Worm (Caenorhabditis elegans): ENCODE measurements around the gene clhm-1.

clhm-1 gene

ce11 chrII:6838270-6838878, 32.4 kb downstream of the clhm-1 start:
- TF ChIP-seq unc-62 (GFP tag; optimal IDR thresholded peaks at IDR 0.05), result peak; percentile 79
- TF ChIP-seq peb-1 (tag; optimal IDR thresholded peaks at IDR 0.05), result no peak
- peak; percentile 45 for TF ChIP-seq nhr-25 (tag; optimal IDR thresholded peaks at IDR 0.05)
- no peak for TF ChIP-seq blmp-1 (tag; optimal IDR thresholded peaks at IDR 0.05; ENCODE audit: insufficient read depth)
- no peak for TF ChIP-seq mbf-1 (tag; optimal IDR thresholded peaks at IDR 0.05)
- TF ChIP-seq nhr-12 (tag; optimal IDR thresholded peaks at IDR 0.05), result no peak
- no peak for TF ChIP-seq nhr-23 (tag; optimal IDR thresholded peaks at IDR 0.05)
- no peak for TF ChIP-seq zag-1 (tag; optimal IDR thresholded peaks at IDR 0.05)
- TF ChIP-seq mab-5 (tag; optimal IDR thresholded peaks at IDR 0.05), result peak; percentile 94
- TF ChIP-seq gmeb-1 (tag; optimal IDR thresholded peaks at IDR 0.05), result no peak
- TF ChIP-seq R02D3.7 (tag; optimal IDR thresholded peaks at IDR 0.05), result no peak
- TF ChIP-seq crh-2 (tag; optimal IDR thresholded peaks at IDR 0.05), result peak; percentile 30
- no peak for TF ChIP-seq nhr-21 (tag; optimal IDR thresholded peaks at IDR 0.05)
- TF ChIP-seq snpc-4 (tag; optimal IDR thresholded peaks at IDR 0.05), result no peak
- peak; percentile 88 for TF ChIP-seq lin-39 (tag; optimal IDR thresholded peaks at IDR 0.05)
- TF ChIP-seq sem-4 (tag; optimal IDR thresholded peaks at IDR 0.05), result peak; percentile 86
- TF ChIP-seq lin-13 (GFP tag; optimal IDR thresholded peaks at IDR 0.05), result no peak
- peak; percentile 11 for TF ChIP-seq ceh-16 (tag; optimal IDR thresholded peaks at IDR 0.05)
- TF ChIP-seq lin-11 (tag; optimal IDR thresholded peaks at IDR 0.05), result no peak
- no peak for TF ChIP-seq alr-1 (tag; optimal IDR thresholded peaks at IDR 0.05)
- TF ChIP-seq dmd-4 (tag; optimal IDR thresholded peaks at IDR 0.05), result no peak
- no peak for TF ChIP-seq ceh-82 (tag; optimal IDR thresholded peaks at IDR 0.05)
- TF ChIP-seq egl-27 (tag; optimal IDR thresholded peaks at IDR 0.05), result peak; percentile 94
- no peak for TF ChIP-seq nhr-237 (tag; optimal IDR thresholded peaks at IDR 0.05)
- no peak for TF ChIP-seq ZK546.5 (tag; optimal IDR thresholded peaks at IDR 0.05)
- no peak for TF ChIP-seq nhr-11 (tag; optimal IDR thresholded peaks at IDR 0.05)
- no peak for TF ChIP-seq ama-1 (optimal IDR thresholded peaks at IDR 0.05)
- no peak for TF ChIP-seq elt-1 (tag; optimal IDR thresholded peaks at IDR 0.05)
- TF ChIP-seq unc-39 (tag; optimal IDR thresholded peaks at IDR 0.05), result no peak
- peak; percentile 31 for TF ChIP-seq F13H6.1 (tag; optimal IDR thresholded peaks at IDR 0.05)
- TF ChIP-seq ztf-1 (GFP tag; conservative IDR thresholded peaks at IDR 0.05), result no peak
- TF ChIP-seq nhr-77 (tag; optimal IDR thresholded peaks at IDR 0.05), result no peak
- peak; percentile 19 for TF ChIP-seq ztf-11 (tag; optimal IDR thresholded peaks at IDR 0.05)
- TF ChIP-seq sma-9 (GFP tag; optimal IDR thresholded peaks at IDR 0.05), result peak; percentile 42
- no peak for TF ChIP-seq sma-9 (tag; optimal IDR thresholded peaks at IDR 0.05)
- TF ChIP-seq lsy-2 (tag; optimal IDR thresholded peaks at IDR 0.05), result peak in 1 of 2 experiments; percentile 46
- peak; percentile 4 for TF ChIP-seq nhr-6 (tag; optimal IDR thresholded peaks at IDR 0.05)
- peak; percentile 35 for TF ChIP-seq C34F6.9 (tag; optimal IDR thresholded peaks at IDR 0.05)
- TF ChIP-seq ztf-4 (tag; optimal IDR thresholded peaks at IDR 0.05), result peak; percentile 22
- TF ChIP-seq nhr-10 (tag; optimal IDR thresholded peaks at IDR 0.05), result no peak
- no peak for TF ChIP-seq unc-55 (GFP tag; optimal IDR thresholded peaks at IDR 0.05)
- no peak for TF ChIP-seq fos-1 (tag; optimal IDR thresholded peaks at IDR 0.05)
- peak in 1 of 2 experiments; percentile 64 for TF ChIP-seq mdl-1 (tag; optimal IDR thresholded peaks at IDR 0.05)
- peak; percentile 18 for TF ChIP-seq nhr-129 (tag; optimal IDR thresholded peaks at IDR 0.05)

DNA sequence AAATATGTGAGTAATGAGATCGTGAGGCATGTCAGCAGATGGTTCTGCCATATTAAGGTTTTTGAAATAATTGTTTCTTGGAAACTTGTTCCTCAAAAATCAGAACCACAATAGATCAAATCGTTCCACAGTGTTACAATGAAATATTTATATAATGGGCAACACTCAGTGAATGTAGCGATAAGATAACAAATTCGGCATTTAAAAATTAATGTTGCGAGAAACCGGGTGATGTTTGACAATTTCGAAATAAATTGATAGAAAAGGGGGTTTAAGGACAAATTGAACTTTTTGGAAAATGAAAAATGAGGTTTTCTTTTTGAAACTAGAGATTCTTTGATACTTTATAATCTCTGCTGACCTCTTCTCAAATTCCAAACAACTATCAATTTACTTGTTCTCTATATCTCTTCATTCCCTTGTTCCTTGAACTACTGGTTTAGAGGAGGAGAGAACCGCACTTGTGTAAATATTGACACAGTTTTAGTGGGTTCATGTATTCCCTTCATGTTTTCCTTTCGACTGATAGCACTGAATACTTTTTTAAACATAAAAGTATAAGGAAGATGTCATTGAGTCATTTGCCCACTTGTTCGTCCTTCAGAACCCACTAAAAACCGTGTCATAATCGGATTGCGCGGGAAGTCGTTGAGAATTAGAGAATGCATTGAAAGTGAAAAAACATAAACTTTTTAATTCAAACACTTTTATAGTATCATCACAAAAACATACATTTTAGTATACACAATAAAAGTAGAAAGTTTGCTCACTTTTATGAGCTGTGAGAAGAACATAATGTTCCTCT, 33.8 kb downstream of the clhm-1 start:
- TF ChIP-seq sma-9 (GFP tag; optimal IDR thresholded peaks at IDR 0.05) (peak; percentile 9), sma-9 (tag; optimal IDR thresholded peaks at IDR 0.05) (no peak), mab-5 (tag; optimal IDR thresholded peaks at IDR 0.05) (no peak), nhr-12 (tag; optimal IDR thresholded peaks at IDR 0.05) (no peak), mbf-1 (tag; optimal IDR thresholded peaks at IDR 0.05) (no peak), unc-55 (GFP tag; optimal IDR thresholded peaks at IDR 0.05) (no peak), F13H6.1 (tag; optimal IDR thresholded peaks at IDR 0.05) (peak; percentile 82), elt-1 (tag; optimal IDR thresholded peaks at IDR 0.05) (no peak), ceh-16 (tag; optimal IDR thresholded peaks at IDR 0.05) (no peak), blmp-1 (tag; optimal IDR thresholded peaks at IDR 0.05; ENCODE audit: insufficient read depth) (peak; percentile 18), nhr-25 (tag; optimal IDR thresholded peaks at IDR 0.05) (peak; percentile 39), crh-2 (tag; optimal IDR thresholded peaks at IDR 0.05) (no peak), C34F6.9 (tag; optimal IDR thresholded peaks at IDR 0.05) (no peak), lin-13 (GFP tag; optimal IDR thresholded peaks at IDR 0.05) (no peak), Y55F3AM.14 (GFP tag; optimal IDR thresholded peaks at IDR 0.05) (no peak), fos-1 (tag; optimal IDR thresholded peaks at IDR 0.05) (peak; percentile 83), egl-27 (tag; optimal IDR thresholded peaks at IDR 0.05) (peak; percentile 29), nhr-21 (tag; optimal IDR thresholded peaks at IDR 0.05) (no peak), sma-3 (GFP tag; optimal IDR thresholded peaks at IDR 0.05) (no peak), skn-1 (tag; optimal IDR thresholded peaks at IDR 0.05) (peak; percentile 3), nhr-129 (tag; optimal IDR thresholded peaks at IDR 0.05) (peak; percentile 21), lin-39 (tag; optimal IDR thresholded peaks at IDR 0.05) (no peak), nhr-11 (tag; optimal IDR thresholded peaks at IDR 0.05) (no peak)

All from whole organism, L2 larva.